Worm (Caenorhabditis elegans) whole organism, L4/young adult: ENCODE results near the gene ncr-1.

Experiments used
- W03F9.2 ChIP-seq: fragments of 150-350 bp; optimal IDR thresholded peaks from 2 replicates; lab custom pipeline; 2014; ENCODE audit warnings: missing biosample characterization, missing genetic modification characterization
- dao-5 ChIP-seq: sonication (generic microtip); optimal IDR thresholded peaks from 2 replicates; lab custom pipeline; 2016; ENCODE audit warnings: missing genotype, missing genetic modification characterization, moderate library complexity, missing compliant biosample characterization
- him-1 ChIP-seq: sonication (generic microtip); optimal IDR thresholded peaks from 2 replicates; lab custom pipeline; 2016; ENCODE audit warnings: missing genotype, missing genetic modification reagents, missing genetic modification characterization, missing compliant biosample characterization

ncr-1 gene

ce11 chrX:4488807-4489336, at the start of gene ncr-1:
Gene ncr-1, minus strand, starts transcription at chrX:4488857.
- TF ChIP-seq dao-5 (tag; lab: Kevin White, UChicago) (no peak), W03F9.2 (tag; lab: Kevin White, UChicago) (no peak), him-1 (tag; lab: Kevin White, UChicago) (no peak)

- TF ChIP-seq dao-5 (tag; lab: Kevin White, UChicago) (no peak), W03F9.2 (tag; lab: Kevin White, UChicago) (no peak), him-1 (tag; lab: Kevin White, UChicago) (no peak)
Observed at ce11 chrX:4534112-4534511, 45.5 kb upstream of the ncr-1 start.

ce11 chrX:4532160-4532741, 43.6 kb upstream of the ncr-1 start, which contains the start of gene nhr-35:
Gene nhr-35, plus strand, starts transcription at chrX:4532691.
- TF ChIP-seq W03F9.2 (tag; lab: Kevin White, UChicago) (no peak), dao-5 (tag; lab: Kevin White, UChicago) (no peak), him-1 (tag; lab: Kevin White, UChicago) (no peak)

ce11 chrX:4530426-4531044, 41.9 kb upstream of the ncr-1 start:
- no peak for TF ChIP-seq him-1 (tag; lab: Kevin White, UChicago)
- no peak for TF ChIP-seq W03F9.2 (tag; lab: Kevin White, UChicago)

- TF ChIP-seq dao-5 (tag; lab: Kevin White, UChicago) = no peak
- peak; percentile 1 for TF ChIP-seq W03F9.2 (tag; lab: Kevin White, UChicago)
- no peak for TF ChIP-seq him-1 (tag; lab: Kevin White, UChicago)
Observed at ce11 chrX:4528905-4529304, 40.2 kb upstream of the ncr-1 start.

- no peak for TF ChIP-seq him-1 (tag; lab: Kevin White, UChicago)
- TF ChIP-seq W03F9.2 (tag; lab: Kevin White, UChicago) = no peak
- no peak for TF ChIP-seq dao-5 (tag; lab: Kevin White, UChicago)
Observed at ce11 chrX:4526412-4526811, 37.8 kb upstream of the ncr-1 start.

ce11 chrX:4524844-4525243, 36.2 kb upstream of the ncr-1 start:
- TF ChIP-seq dao-5 (tag; lab: Kevin White, UChicago) = no peak
- TF ChIP-seq him-1 (tag; lab: Kevin White, UChicago) = no peak
- TF ChIP-seq W03F9.2 (tag; lab: Kevin White, UChicago) = no peak

- peak; percentile 43 for TF ChIP-seq him-1 (tag; lab: Kevin White, UChicago)
- no peak for TF ChIP-seq W03F9.2 (tag; lab: Kevin White, UChicago)
Observed at ce11 chrX:4523887-4524350, 35.3 kb upstream of the ncr-1 start, which contains the start of gene pdi-2. Gene pdi-2, plus strand, starts transcription at chrX:4524155.

- no peak for TF ChIP-seq him-1 (tag; lab: Kevin White, UChicago)
- no peak for TF ChIP-seq dao-5 (tag; lab: Kevin White, UChicago)
- no peak for TF ChIP-seq W03F9.2 (tag; lab: Kevin White, UChicago)
Observed at ce11 chrX:4523315-4523714, 34.7 kb upstream of the ncr-1 start.

ce11 chrX:4521837-4522816, 33.5 kb upstream of the ncr-1 start, which contains the start of gene C07A12.7:
Gene C07A12.7, minus strand, starts transcription at chrX:4522144.
- TF ChIP-seq him-1 (tag; lab: Kevin White, UChicago) (no peak), W03F9.2 (tag; lab: Kevin White, UChicago) (no peak), dao-5 (tag; lab: Kevin White, UChicago) (no peak)

- TF ChIP-seq W03F9.2 (tag; lab: Kevin White, UChicago) (no peak), dao-5 (tag; lab: Kevin White, UChicago) (no peak), him-1 (tag; lab: Kevin White, UChicago) (no peak)
Observed at ce11 chrX:4521166-4521565, 32.5 kb upstream of the ncr-1 start.

- TF ChIP-seq dao-5 (tag; lab: Kevin White, UChicago) (no peak), W03F9.2 (tag; lab: Kevin White, UChicago) (no peak), him-1 (tag; lab: Kevin White, UChicago) (no peak)
Observed at ce11 chrX:4519968-4520367, 31.3 kb upstream of the ncr-1 start.

ce11 chrX:4516758-4517157, 28.1 kb upstream of the ncr-1 start:
- TF ChIP-seq W03F9.2 (tag; lab: Kevin White, UChicago) (no peak), him-1 (tag; lab: Kevin White, UChicago) (no peak), dao-5 (tag; lab: Kevin White, UChicago) (no peak)
